Worm (Caenorhabditis elegans) whole organism, young adult: ENCODE results near the gene F42E8.1.

Experiments
- K12H6.12 ChIP-seq: fragments of 200-800 bp; sonication (Bioruptor generic); optimal IDR thresholded peaks from 2 replicates; lab custom pipeline; 2018; ENCODE audit warnings: mild to moderate bottlenecking, missing genetic modification characterization, missing compliant biosample characterization
- Y56A3A.18 ChIP-seq: fragments of 200-800 bp; sonication (Bioruptor generic); IDR thresholded peaks from 2 replicates; pipeline ENCODE4 v1.3.6; 2022; ENCODE audit warnings: missing genetic modification reagents, missing genetic modification characterization, missing compliant biosample characterization
- ZK185.1 ChIP-seq: sonication (generic microtip); optimal IDR thresholded peaks from 2 replicates; lab custom pipeline; 2016; ENCODE audit warnings: mild to moderate bottlenecking, missing genetic modification characterization, missing compliant biosample characterization; ENCODE audit not compliant: poor library complexity, severe bottlenecking
- atf-7 ChIP-seq: sonication (generic microtip); optimal IDR thresholded peaks from 2 replicates; lab custom pipeline; 2017; ENCODE audit warnings: mild to moderate bottlenecking, missing genetic modification characterization, missing compliant biosample characterization
- cebp-2 ChIP-seq: fragments of 200-800 bp; sonication (Bioruptor generic); IDR thresholded peaks from 2 replicates; pipeline ENCODE4 v1.3.6; 2022; ENCODE audit warnings: missing genetic modification characterization, missing compliant biosample characterization
- ceh-79 ChIP-seq: sonication (generic microtip); optimal IDR thresholded peaks from 2 replicates; lab custom pipeline; 2017; ENCODE audit warnings: mild to moderate bottlenecking, missing genetic modification characterization, missing compliant biosample characterization
- mxl-1 ChIP-seq: sonication (generic microtip); optimal IDR thresholded peaks from 2 replicates; lab custom pipeline; 2016; ENCODE audit warnings: missing genetic modification characterization, missing compliant biosample characterization
- repo-1 ChIP-seq: sonication (generic microtip); optimal IDR thresholded peaks from 2 replicates; lab custom pipeline; 2017; ENCODE audit warnings: mild to moderate bottlenecking, missing genetic modification characterization, missing compliant biosample characterization
- tbx-9 ChIP-seq: sonication (generic microtip); optimal IDR thresholded peaks from 2 replicates; lab custom pipeline; 2016; ENCODE audit warnings: borderline replicate concordance, missing genetic modification characterization, inconsistent platforms, missing compliant biosample characterization
- unc-130 ChIP-seq: sonication (generic microtip); optimal IDR thresholded peaks from 2 replicates; lab custom pipeline; 2016; ENCODE audit warnings: missing genetic modification reagents, missing genetic modification characterization, missing compliant biosample characterization

DNA sequence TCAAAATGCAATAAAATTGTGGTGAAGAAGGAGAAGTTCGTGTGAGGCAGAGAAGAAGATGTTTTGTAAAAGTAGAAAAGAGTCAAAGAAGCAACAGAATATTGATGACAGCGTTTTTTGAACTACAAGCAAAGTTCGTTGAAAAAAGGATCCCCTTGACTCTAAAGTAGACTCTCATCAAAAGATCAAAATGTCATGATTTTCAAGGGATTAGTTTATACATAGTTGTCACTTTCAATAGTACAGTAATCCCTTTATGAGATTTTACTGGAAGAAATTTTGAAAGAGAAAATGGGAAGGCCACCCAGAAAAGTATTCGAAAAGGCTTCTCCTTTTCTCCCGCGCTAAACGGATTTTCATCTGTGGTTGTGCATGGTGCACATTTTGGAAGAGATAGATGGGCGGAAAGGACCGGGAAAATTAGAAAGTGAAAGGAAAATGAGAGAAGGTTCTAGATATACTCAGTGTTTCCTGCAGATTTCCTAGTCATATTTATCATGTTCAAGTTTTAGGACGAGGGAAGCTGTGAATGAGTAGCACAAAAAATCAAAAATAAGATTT is 51.1 kb downstream of the F42E8.1 start:
- TF ChIP-seq mxl-1 (tag; lab: Kevin White, UChicago) (no peak), Y56A3A.18 (GFP tag; lab: Robert Waterston, UW) (no peak), ZK185.1 (tag; lab: Kevin White, UChicago) (no peak), K12H6.12 (tag; lab: Kevin White, UChicago) (no peak), repo-1 (tag; lab: Kevin White, UChicago) (no peak), atf-7 (no peak), unc-130 (GFP tag; lab: Kevin White, UChicago) (no peak), ceh-79 (tag; lab: Kevin White, UChicago) (no peak), tbx-9 (tag; lab: Kevin White, UChicago) (no peak), cebp-2 (GFP tag; lab: Robert Waterston, UW) (no peak)
